Worm (Caenorhabditis elegans) whole organism, L4/young adult: ENCODE data around the gene slc-17.5.

Experiments used
- W03F9.2 ChIP-seq: fragments of 150-350 bp; optimal IDR thresholded peaks from 2 replicates; lab custom pipeline; 2014; ENCODE audit warnings: missing biosample characterization, missing genetic modification characterization
- him-1 ChIP-seq: sonication (generic microtip); optimal IDR thresholded peaks from 2 replicates; lab custom pipeline; 2016; ENCODE audit warnings: missing genotype, missing genetic modification reagents, missing genetic modification characterization, missing compliant biosample characterization

ce11 chrV:8269878-8270277 lies 14.8 kb downstream of the slc-17.5 start:
- no peak for TF ChIP-seq him-1 (tag; lab: Kevin White, UChicago)
- TF ChIP-seq W03F9.2 (tag; lab: Kevin White, UChicago) = no peak
